Fruit fly (Drosophila melanogaster): ENCODE data around the gene CG7402.

The CG7402 gene

dm6 chr3L:17939649-17940048 is 52.1 kb downstream of the CG7402 start (continued):
- TF ChIP-seq CG6276 (GFP tag; optimal IDR thresholded peaks at IDR 0.05), result no peak
- no peak; the same call in 2 of the 3 replicates for TF ChIP-seq CG6163 (GFP tag; IDR thresholded peaks at IDR 0.05)
- peak; percentile 35 for TF ChIP-seq CG8632 (GFP tag; optimal IDR thresholded peaks at IDR 0.05)
- peak; percentile 34 for TF ChIP-seq Met (GFP tag; optimal IDR thresholded peaks at IDR 0.05)
- TF ChIP-seq Ets96B (tag; optimal IDR thresholded peaks at IDR 0.05), result no peak
- no peak for TF ChIP-seq CG31627 (GFP tag; optimal IDR thresholded peaks at IDR 0.05)
- no peak for TF ChIP-seq salr (GFP tag; optimal IDR thresholded peaks at IDR 0.05)
- TF ChIP-seq eg (GFP tag; IDR thresholded peaks at IDR 0.05), result no peak; the same call in 2 of the 3 replicates
- TF ChIP-seq Lpt (GFP tag; optimal IDR thresholded peaks at IDR 0.05), result no peak
- TF ChIP-seq Sox15 (GFP tag; optimal IDR thresholded peaks at IDR 0.05), result no peak
- no peak for TF ChIP-seq fd59A (GFP tag; optimal IDR thresholded peaks at IDR 0.05)
- TF ChIP-seq OdsH (GFP tag; optimal IDR thresholded peaks at IDR 0.05), result peak; percentile 18
- TF ChIP-seq Hr4 (GFP tag; optimal IDR thresholded peaks at IDR 0.05), result no peak
- no peak for TF ChIP-seq CG9139 (GFP tag; optimal IDR thresholded peaks at IDR 0.05)
- TF ChIP-seq spab (GFP tag; optimal IDR thresholded peaks at IDR 0.05), result no peak
- TF ChIP-seq CG11294 (GFP tag; IDR thresholded peaks at IDR 0.05), result no peak
- TF ChIP-seq Blimp-1 (GFP tag; optimal IDR thresholded peaks at IDR 0.05), result peak; percentile 97
- no peak for TF ChIP-seq CG10631 (GFP tag; optimal IDR thresholded peaks at IDR 0.05)
- TF ChIP-seq topi (GFP tag; optimal IDR thresholded peaks at IDR 0.05), result peak; percentile 48
- no peak for TF ChIP-seq CG10669 (GFP tag; optimal IDR thresholded peaks at IDR 0.05)
- no peak for TF ChIP-seq lz (GFP tag; optimal IDR thresholded peaks at IDR 0.05)
- TF ChIP-seq Gug (GFP tag; IDR thresholded peaks at IDR 0.05), result no peak
- TF ChIP-seq Eip75B (GFP tag; optimal IDR thresholded peaks at IDR 0.05), result peak; percentile 70
- peak; percentile 35 for TF ChIP-seq svp (GFP tag)
- peak; percentile 31 for TF ChIP-seq CG8319 (GFP tag; optimal IDR thresholded peaks at IDR 0.05)
- no peak for TF ChIP-seq Hr38 (GFP tag; optimal IDR thresholded peaks at IDR 0.05)
- no peak for TF ChIP-seq CG1621 (tag; optimal IDR thresholded peaks at IDR 0.05)
- TF ChIP-seq ss (GFP tag; optimal IDR thresholded peaks at IDR 0.05), result no peak
- no peak for TF ChIP-seq fd85E (GFP tag; optimal IDR thresholded peaks at IDR 0.05)
- no peak for TF ChIP-seq Eip93F (GFP tag; optimal IDR thresholded peaks at IDR 0.05)
- TF ChIP-seq CG11762 (GFP tag; optimal IDR thresholded peaks at IDR 0.05; ENCODE audit: insufficient read depth), result no peak
- no peak for TF ChIP-seq CG4318 (GFP tag; optimal IDR thresholded peaks at IDR 0.05)
- peak; percentile 55 for TF ChIP-seq Eip78C (GFP tag)
- peak; percentile 34 for TF ChIP-seq CG3919 (GFP tag; optimal IDR thresholded peaks at IDR 0.05)
- TF ChIP-seq CG8119 (GFP tag; IDR thresholded peaks at IDR 0.05), result no peak; the same call in 2 of the 3 replicates
- no peak for TF ChIP-seq CG6808 (GFP tag; optimal IDR thresholded peaks at IDR 0.05)
- TF ChIP-seq CG7368 (GFP tag; optimal IDR thresholded peaks at IDR 0.05), result no peak
- TF ChIP-seq pdm3 (GFP tag; optimal IDR thresholded peaks at IDR 0.05), result peak; percentile 12
- peak; percentile 10 for TF ChIP-seq esn (GFP tag; optimal IDR thresholded peaks at IDR 0.05)
- no peak for TF ChIP-seq CG3032 (tag; optimal IDR thresholded peaks at IDR 0.05)
- no peak for TF ChIP-seq fkh (GFP tag; optimal IDR thresholded peaks at IDR 0.05)
- peak; percentile 16 for TF ChIP-seq achi (GFP tag; optimal IDR thresholded peaks at IDR 0.05)
- TF ChIP-seq acj6 (GFP tag; optimal IDR thresholded peaks at IDR 0.05), result no peak

dm6 chr3L:17940988-17941387 is 53.5 kb downstream of the CG7402 start:
- no peak for TF ChIP-seq CG11294 (GFP tag; IDR thresholded peaks at IDR 0.05)
- no peak for TF ChIP-seq Blimp-1 (GFP tag; optimal IDR thresholded peaks at IDR 0.05)
- TF ChIP-seq fd59A (GFP tag; optimal IDR thresholded peaks at IDR 0.05), result no peak
- TF ChIP-seq CG16779 (tag; optimal IDR thresholded peaks at IDR 0.05), result no peak
- TF ChIP-seq CG6276 (GFP tag; optimal IDR thresholded peaks at IDR 0.05), result no peak
- no peak for TF ChIP-seq CG6854 (GFP tag; optimal IDR thresholded peaks at IDR 0.05)
- TF ChIP-seq Ets96B (tag; optimal IDR thresholded peaks at IDR 0.05), result no peak
- TF ChIP-seq Sox14 (GFP tag; optimal IDR thresholded peaks at IDR 0.05), result no peak
- TF ChIP-seq fkh (GFP tag; optimal IDR thresholded peaks at IDR 0.05), result no peak
- TF ChIP-seq eg (GFP tag; IDR thresholded peaks at IDR 0.05), result no peak
- TF ChIP-seq spab (GFP tag; optimal IDR thresholded peaks at IDR 0.05), result no peak
- no peak for TF ChIP-seq CG31627 (GFP tag; optimal IDR thresholded peaks at IDR 0.05)
- TF ChIP-seq Sox102F (GFP tag; optimal IDR thresholded peaks at IDR 0.05), result no peak
- no peak for TF ChIP-seq Gug (GFP tag; IDR thresholded peaks at IDR 0.05)
- TF ChIP-seq Sox15 (GFP tag; optimal IDR thresholded peaks at IDR 0.05), result no peak
- no peak for TF ChIP-seq cyc (GFP tag; optimal IDR thresholded peaks at IDR 0.05)
- no peak for TF ChIP-seq CG6163 (GFP tag; IDR thresholded peaks at IDR 0.05)
